Worm (Caenorhabditis elegans): Measurements from ENCODE around the gene par-1.

DNA sequence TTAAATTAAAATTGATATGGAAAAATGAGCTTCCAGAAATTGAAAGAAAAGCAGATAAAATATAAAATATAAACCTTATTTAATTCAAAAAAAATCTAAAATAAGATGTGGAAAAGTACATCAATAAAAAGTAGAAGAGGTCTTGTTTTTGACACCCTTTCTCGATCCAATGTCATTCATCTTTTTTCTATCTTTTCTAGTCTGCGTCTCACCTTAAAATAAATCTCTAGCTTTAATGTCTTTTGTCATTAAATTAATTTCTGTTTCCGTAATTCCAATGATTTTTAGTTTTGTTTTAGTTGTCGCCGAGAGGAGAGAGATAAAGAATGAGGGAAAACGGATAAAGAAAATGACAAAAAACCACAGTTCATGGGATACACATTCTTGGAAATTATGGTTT, 4.0 kb upstream of the par-1 start:
- TF ChIP-seq nhr-237 (tag; optimal IDR thresholded peaks at IDR 0.05) (no peak), jun-1 (tag; optimal IDR thresholded peaks at IDR 0.05) (no peak), ama-1 (optimal IDR thresholded peaks at IDR 0.05) (no peak), ceh-82 (tag; optimal IDR thresholded peaks at IDR 0.05) (no peak), fkh-10 (GFP tag; optimal IDR thresholded peaks at IDR 0.05) (no peak), pha-4 (tag; optimal IDR thresholded peaks at IDR 0.05) (no peak), nhr-77 (tag; optimal IDR thresholded peaks at IDR 0.05) (no peak), hmg-11 (tag; optimal IDR thresholded peaks at IDR 0.05) (no peak), mdl-1 (tag; optimal IDR thresholded peaks at IDR 0.05) (no peak), elt-3 (tag; optimal IDR thresholded peaks at IDR 0.05) (no peak)

Data from whole organism, L3 larva.